Fruit fly (Drosophila melanogaster) whole organism, embryonic: ENCODE data around the gene CG3097.

Experiments
- BtbVII ChIP-seq: fragments of 200-800 bp; sonication (Bioruptor generic); optimal IDR thresholded peaks from 3 replicates; lab custom pipeline; 2017; ENCODE audit warnings: missing biosample characterization, mild to moderate bottlenecking, missing genetic modification characterization
- CG10979 ChIP-seq: fragments of 200-800 bp; sonication (Bioruptor generic); optimal IDR thresholded peaks from 2 replicates; lab custom pipeline; 2018; ENCODE audit warnings: missing biosample characterization, mild to moderate bottlenecking, missing genetic modification characterization, moderate library complexity
- CG11085 ChIP-seq: fragments of 200-800 bp; sonication (Bioruptor generic); IDR thresholded peaks from 2 replicates; pipeline ENCODE4 v1.3.6; 2022; ENCODE audit warnings: missing biosample characterization, missing genetic modification characterization
- CG12071 ChIP-seq: fragments of 200-800 bp; sonication (Bioruptor generic); optimal IDR thresholded peaks from 3 replicates; lab custom pipeline; 2018; ENCODE audit warnings: missing biosample characterization, mild to moderate bottlenecking, missing genetic modification characterization
- CG12219 ChIP-seq: fragments of 200-800 bp; sonication (Bioruptor generic); optimal IDR thresholded peaks from 3 replicates; lab custom pipeline; 2018; ENCODE audit warnings: missing biosample characterization, mild to moderate bottlenecking, missing genetic modification characterization
- CG12769 ChIP-seq: fragments of 200-800 bp; sonication (Bioruptor generic); optimal IDR thresholded peaks from 2 replicates; lab custom pipeline; 2019; ENCODE audit warnings: missing biosample characterization, mild to moderate bottlenecking, missing genetic modification characterization, moderate library complexity
- CG13123 ChIP-seq: fragments of 200-800 bp; sonication (Bioruptor generic); optimal IDR thresholded peaks from 2 replicates; lab custom pipeline; 2016; ENCODE audit warnings: missing biosample characterization, missing genetic modification characterization
- CG15601 ChIP-seq: fragments of 200-800 bp; sonication (Bioruptor generic); optimal IDR thresholded peaks from 3 replicates; lab custom pipeline; 2019; ENCODE audit warnings: missing biosample characterization, mild to moderate bottlenecking, missing genetic modification characterization, moderate library complexity
- CG17359 ChIP-seq: fragments of 200-800 bp; sonication (Bioruptor generic); optimal IDR thresholded peaks from 3 replicates; lab custom pipeline; 2018; ENCODE audit warnings: missing biosample characterization, mild to moderate bottlenecking, missing genetic modification characterization, moderate library complexity
- CG17568 ChIP-seq: fragments of 200-800 bp; sonication (Bioruptor generic); optimal IDR thresholded peaks from 2 replicates; lab custom pipeline; 2018; ENCODE audit warnings: missing biosample characterization, mild to moderate bottlenecking, missing genetic modification characterization, moderate library complexity
- CG18476 ChIP-seq: fragments of 200-800 bp; sonication (Bioruptor generic); optimal IDR thresholded peaks from 2 replicates; lab custom pipeline; 2016; ENCODE audit warnings: missing biosample characterization, mild to moderate bottlenecking, missing genetic modification characterization
- CG30020 ChIP-seq: fragments of 200-800 bp; optimal IDR thresholded peaks from 2 replicates; lab custom pipeline; 2019; ENCODE audit warnings: missing biosample characterization, mild to moderate bottlenecking, missing genetic modification characterization, moderate library complexity
- CG30431 ChIP-seq: fragments of 200-800 bp; sonication (Bioruptor generic); optimal IDR thresholded peaks from 2 replicates; lab custom pipeline; 2017; ENCODE audit warnings: missing biosample characterization, missing genetic modification characterization
- CG3847 ChIP-seq: fragments of 200-800 bp; sonication (Bioruptor generic); IDR thresholded peaks from 2 replicates; pipeline ENCODE4 v1.3.6; 2022; ENCODE audit warnings: missing biosample characterization, missing genetic modification characterization
- CG6765 ChIP-seq: fragments of 200-800 bp; sonication (Bioruptor generic); optimal IDR thresholded peaks from 3 replicates; lab custom pipeline; 2017; ENCODE audit warnings: missing biosample characterization, mild to moderate bottlenecking, missing genetic modification characterization
- CG7271 ChIP-seq: fragments of 200-800 bp; sonication (Bioruptor generic); optimal IDR thresholded peaks from 2 replicates; lab custom pipeline; 2018; ENCODE audit warnings: missing biosample characterization, mild to moderate bottlenecking, missing genetic modification characterization, moderate library complexity
- D19A ChIP-seq: fragments of 200-800 bp; optimal IDR thresholded peaks from 3 replicates; lab custom pipeline; 2019; ENCODE audit warnings: missing biosample characterization, mild to moderate bottlenecking, missing genetic modification characterization, moderate library complexity
- Dbx ChIP-seq: fragments of 200-800 bp; sonication (Bioruptor generic); IDR thresholded peaks from 3 replicates; pipeline ENCODE4 v1.3.6; 2022; ENCODE audit warnings: missing biosample characterization, missing genetic modification characterization
- Dref ChIP-seq: fragments of 200-800 bp; sonication (Bioruptor generic); IDR thresholded peaks from 2 replicates; pipeline ENCODE4 v1.3.6; 2022; ENCODE audit warnings: missing biosample characterization, missing genetic modification characterization
- Elba2 ChIP-seq: fragments of 200-800 bp; sonication (Bioruptor generic); optimal IDR thresholded peaks from 3 replicates; lab custom pipeline; 2016; ENCODE audit warnings: missing biosample characterization, missing genetic modification characterization
- Ets65A ChIP-seq: fragments of 200-800 bp; sonication (Bioruptor generic); peaks from one replicate; lab custom pipeline; 2016; ENCODE audit warnings: missing biosample characterization, missing genetic modification characterization
- Gug ChIP-seq: fragments of 200-800 bp; sonication (Bioruptor generic); IDR thresholded peaks from 4 replicates; pipeline ENCODE4 v1.3.6; 2022; ENCODE audit warnings: missing biosample characterization, missing genetic modification characterization
- HHEX ChIP-seq: fragments of 200-800 bp; sonication (Bioruptor generic); optimal IDR thresholded peaks from 3 replicates; lab custom pipeline; 2017; ENCODE audit warnings: missing biosample characterization, mild to moderate bottlenecking, missing genetic modification characterization, missing genetic modification reagents
- Hand ChIP-seq: fragments of 200-800 bp; sonication (Bioruptor generic); optimal IDR thresholded peaks from 2 replicates; lab custom pipeline; 2017; ENCODE audit warnings: mild to moderate bottlenecking, missing biosample characterization, missing genetic modification reagents, missing genetic modification characterization
- HmgD ChIP-seq: fragments of 200-800 bp; sonication (Bioruptor generic); optimal IDR thresholded peaks from 3 replicates; lab custom pipeline; 2016; ENCODE audit warnings: missing biosample characterization, missing genetic modification characterization
- Hr51 ChIP-seq, 2 experiments: fragments of 200-800 bp; sonication (Bioruptor generic); optimal IDR thresholded peaks; 2 replicates in 1 of 2; 3 replicates in 1 of 2; lab custom pipeline; 2016 to 2018; ENCODE audit warnings: missing biosample characterization in 2 of 2, missing genetic modification characterization in 2 of 2, mild to moderate bottlenecking in 1 of 2, moderate library complexity in 1 of 2
- MBD-R2 ChIP-seq: fragments of 200-800 bp; sonication (Bioruptor generic); IDR thresholded peaks from 2 replicates; pipeline ENCODE4 v1.3.6; 2022; ENCODE audit warnings: missing biosample characterization, missing genetic modification characterization
- Med ChIP-seq: fragments of 200-800 bp; sonication (Bioruptor generic); peaks from one replicate; lab custom pipeline; 2016; ENCODE audit warnings: missing biosample characterization, missing genetic modification characterization, mild to moderate bottlenecking, inconsistent platforms, moderate library complexity
- Scr ChIP-seq: fragments of 200-800 bp; sonication (Bioruptor generic); IDR thresholded peaks from 2 replicates; pipeline ENCODE4 v1.3.6; 2022; ENCODE audit warnings: missing biosample characterization, missing genetic modification characterization; ENCODE audit not compliant: partially characterized antibody
- amos ChIP-seq: fragments of 200-800 bp; sonication (Bioruptor generic); IDR thresholded peaks from 2 replicates; pipeline ENCODE4 v1.3.6; 2022; ENCODE audit warnings: missing biosample characterization, missing genetic modification characterization; ENCODE audit not compliant: partially characterized antibody
- ase ChIP-seq: fragments of 200-800 bp; sonication (Bioruptor generic); IDR thresholded peaks from 3 replicates; pipeline ENCODE4 v1.3.6; 2022; ENCODE audit warnings: missing biosample characterization, missing genetic modification characterization
- bcd ChIP-seq: fragments of 200-800 bp; sonication (Bioruptor generic); optimal IDR thresholded peaks from 2 replicates; lab custom pipeline; 2017; ENCODE audit warnings: missing biosample characterization, mild to moderate bottlenecking, missing genetic modification characterization
- cwo ChIP-seq: fragments of 200-800 bp; sonication (Bioruptor generic); optimal IDR thresholded peaks from 3 replicates; lab custom pipeline; 2017; ENCODE audit warnings: missing biosample characterization, missing genetic modification characterization, mild to moderate bottlenecking, moderate library complexity, missing genetic modification reagents
- danr ChIP-seq: fragments of 200-800 bp; sonication (Bioruptor generic); IDR thresholded peaks from 2 replicates; pipeline ENCODE4 v1.3.6; 2022; ENCODE audit warnings: missing biosample characterization, missing genetic modification characterization
- dati ChIP-seq: fragments of 200-800 bp; sonication (Bioruptor generic); IDR thresholded peaks from 2 replicates; pipeline ENCODE4 v1.3.6; 2022; ENCODE audit warnings: missing biosample characterization, missing genetic modification characterization
- dpn ChIP-seq, 2 experiments: fragments of 200-800 bp; sonication (Bioruptor generic); optimal IDR thresholded peaks; 3 replicates each; lab custom pipeline; 2016; ENCODE audit warnings: missing biosample characterization in 2 of 2, missing genetic modification characterization in 2 of 2
- gsb ChIP-seq: fragments of 200-800 bp; sonication (Bioruptor generic); IDR thresholded peaks from 2 replicates; pipeline ENCODE4 v1.3.6; 2022; ENCODE audit warnings: missing biosample characterization, missing genetic modification characterization
- gt ChIP-seq: fragments of 200-800 bp; sonication (Bioruptor generic); IDR thresholded peaks from 2 replicates; pipeline ENCODE4 v1.3.6; 2022; ENCODE audit warnings: missing biosample characterization, missing genetic modification characterization
- jing ChIP-seq: fragments of 200-800 bp; sonication (Bioruptor generic); optimal IDR thresholded peaks from 2 replicates; lab custom pipeline; 2018; ENCODE audit warnings: missing biosample characterization, mild to moderate bottlenecking, missing genetic modification characterization
- lmd ChIP-seq: fragments of 200-800 bp; sonication (Bioruptor generic); IDR thresholded peaks from 2 replicates; pipeline ENCODE4 v1.3.6; 2022; ENCODE audit warnings: missing biosample characterization, missing genetic modification characterization
- mam ChIP-seq: fragments of 200-800 bp; sonication (Bioruptor generic); optimal IDR thresholded peaks from 3 replicates; lab custom pipeline; 2016; ENCODE audit warnings: missing biosample characterization, missing genetic modification characterization
- pita ChIP-seq: fragments of 200-800 bp; sonication (Bioruptor generic); optimal IDR thresholded peaks from 2 replicates; lab custom pipeline; 2017; ENCODE audit warnings: missing biosample characterization, mild to moderate bottlenecking, missing genetic modification characterization
- pum ChIP-seq: fragments of 200-800 bp; sonication (Bioruptor generic); optimal IDR thresholded peaks from 2 replicates; lab custom pipeline; 2016; ENCODE audit warnings: missing biosample characterization, missing genetic modification characterization
- salm ChIP-seq: fragments of 200-800 bp; sonication (Bioruptor generic); optimal IDR thresholded peaks from 2 replicates; lab custom pipeline; 2018; ENCODE audit warnings: missing biosample characterization, mild to moderate bottlenecking, missing genetic modification characterization
- tgo ChIP-seq: fragments of 200-800 bp; sonication (Bioruptor generic); IDR thresholded peaks from 3 replicates; pipeline ENCODE4 v1.3.6; 2022; ENCODE audit warnings: missing biosample characterization, missing genetic modification characterization
- tna ChIP-seq: fragments of 200-800 bp; sonication (Bioruptor generic); IDR thresholded peaks from 2 replicates; pipeline ENCODE4 v1.3.6; 2022; ENCODE audit warnings: missing biosample characterization, missing genetic modification characterization; ENCODE audit not compliant: partially characterized antibody
- wek ChIP-seq: fragments of 200-800 bp; sonication (Bioruptor generic); optimal IDR thresholded peaks from 3 replicates; lab custom pipeline; 2018; ENCODE audit warnings: missing biosample characterization, mild to moderate bottlenecking, missing genetic modification characterization, moderate library complexity

CG3097 gene

dm6 chrX:5745840-5746815, 24.5 kb downstream of the CG3097 start (continued):
- TF ChIP-seq CG18476 (GFP tag; lab: Kevin White, UChicago) (no peak), CG12769 (tag; lab: Kevin White, UChicago) (peak; percentile 89), CG10979 (tag; lab: Kevin White, UChicago) (peak; percentile 61), amos (GFP tag; lab: Robert Waterston, UW) (no peak), CG3847 (GFP tag; lab: Robert Waterston, UW) (peak; percentile 81), Ets65A (GFP tag; lab: Kevin White, UChicago) (peak; percentile 90), CG30431 (peak; percentile 67), Hand (GFP tag; lab: Kevin White, UChicago) (peak; percentile 40), Gug (GFP tag; lab: Robert Waterston, UW) (peak; percentile 69), tgo (peak; percentile 80), HmgD (GFP tag; lab: Kevin White, UChicago) (no peak), ase (peak; percentile 70; the same call in 2 of the 3 replicates), dati (GFP tag; lab: Robert Waterston, UW) (0 out of 2 replicates have a peak, but pooled peaks have one; percentile 32), salm (tag; lab: Kevin White, UChicago) (peak; percentile 43), D19A (tag; lab: Kevin White, UChicago) (peak; percentile 53), Scr (0 out of 2 replicates have a peak, but pooled peaks have one; percentile 6), gsb (peak; percentile 65), cwo (GFP tag; lab: Kevin White, UChicago) (peak; percentile 64), danr (peak; percentile 56; the same call in 1 of the 2 replicates), CG15601 (peak; percentile 64), Elba2 (GFP tag; lab: Kevin White, UChicago) (no peak), CG17359 (peak; percentile 79), gt (GFP tag; lab: Robert Waterston, UW) (0 out of 2 replicates have a peak, but pooled peaks have one; percentile 22), Dbx (GFP tag; lab: Robert Waterston, UW) (peak; percentile 59; the same call in 1 of the 3 replicates), CG11085 (GFP tag; lab: Robert Waterston, UW) (peak; percentile 50), Hr51 (GFP tag; optimal IDR thresholded peaks at IDR 0.05; lab: Kevin White, UChicago) (peak; percentile 57 to 72), Dref (GFP tag; lab: Robert Waterston, UW) (peak; percentile 75), dpn (GFP tag; optimal IDR thresholded peaks at IDR 0.05; lab: Kevin White, UChicago) (peak; percentile 51 to 55), wek (peak; percentile 40), CG7271 (tag; lab: Kevin White, UChicago) (no peak), bcd (GFP tag; lab: Kevin White, UChicago) (peak; percentile 76), Med (GFP tag; lab: Kevin White, UChicago) (peak; percentile 95), CG13123 (GFP tag; lab: Kevin White, UChicago) (no peak), BtbVII (GFP tag; lab: Kevin White, UChicago) (peak; percentile 61), CG12219 (GFP tag; lab: Kevin White, UChicago) (peak; percentile 76), CG12071 (GFP tag; lab: Kevin White, UChicago) (peak; percentile 73), MBD-R2 (GFP tag; lab: Robert Waterston, UW) (no peak; the same call in 1 of the 2 replicates), CG6765 (peak; percentile 54), CG30020 (peak; percentile 23), pita (no peak), pum (GFP tag; lab: Kevin White, UChicago) (peak; percentile 48), jing (GFP tag; lab: Kevin White, UChicago) (peak; percentile 40), lmd (GFP tag; lab: Robert Waterston, UW) (peak; percentile 72), CG17568 (GFP tag; lab: Kevin White, UChicago) (peak; percentile 53), HHEX (peak; percentile 83), tna (GFP tag; lab: Robert Waterston, UW) (no peak), mam (GFP tag; lab: Kevin White, UChicago) (peak; percentile 68)
